Worm (Caenorhabditis elegans): ENCODE measurements around the gene F44E5.17.

DNA sequence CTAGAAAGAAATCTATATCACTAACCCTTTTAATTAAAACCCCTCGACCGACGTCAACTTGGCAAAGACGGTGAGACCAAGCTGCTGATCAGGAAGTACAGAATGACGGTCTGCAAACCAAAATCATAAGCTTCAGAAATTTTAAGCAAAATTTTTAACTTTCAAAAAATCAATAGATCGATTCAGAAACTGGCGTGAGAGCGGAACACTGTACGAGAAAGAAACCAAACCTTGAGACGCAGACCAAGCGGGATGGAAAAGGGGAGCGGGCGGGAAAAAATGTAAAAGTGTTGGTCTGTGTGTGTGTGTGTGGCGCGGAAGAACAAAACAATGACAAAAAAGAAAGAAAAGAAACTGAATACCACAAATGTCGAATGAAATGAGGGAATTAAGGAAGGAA, at the start of gene F44E5.17, which contains the start of gene gpb-1:
- TF ChIP-seq skn-1 (tag; optimal IDR thresholded peaks at IDR 0.05) (no peak), ztf-4 (tag; optimal IDR thresholded peaks at IDR 0.05) (no peak), sea-2 (GFP tag; optimal IDR thresholded peaks at IDR 0.05) (no peak), unc-39 (tag; optimal IDR thresholded peaks at IDR 0.05) (no peak)
